Worm (Caenorhabditis elegans): Measurements from ENCODE around the gene T04F3.4.

ce11 chrV:11767028-11767427 lies 4.2 kb upstream of the T04F3.4 start, which contains the start of gene sel-11:
- TF ChIP-seq fkh-2 (tag; optimal IDR thresholded peaks at IDR 0.05) (no peak), nhr-76 (tag; optimal IDR thresholded peaks at IDR 0.05) (no peak), snpc-4 (tag; optimal IDR thresholded peaks at IDR 0.05) (no peak), ceh-82 (tag; optimal IDR thresholded peaks at IDR 0.05) (no peak), unc-39 (tag; optimal IDR thresholded peaks at IDR 0.05) (no peak), ztf-11 (tag; optimal IDR thresholded peaks at IDR 0.05) (no peak), lin-15B (tag; optimal IDR thresholded peaks at IDR 0.05) (no peak), pqm-1 (tag; optimal IDR thresholded peaks at IDR 0.05) (no peak)

Measured in whole organism, L3 larva.